Worm (Caenorhabditis elegans): Measurements from ENCODE around the gene clec-185.

clec-185 gene

DNA sequence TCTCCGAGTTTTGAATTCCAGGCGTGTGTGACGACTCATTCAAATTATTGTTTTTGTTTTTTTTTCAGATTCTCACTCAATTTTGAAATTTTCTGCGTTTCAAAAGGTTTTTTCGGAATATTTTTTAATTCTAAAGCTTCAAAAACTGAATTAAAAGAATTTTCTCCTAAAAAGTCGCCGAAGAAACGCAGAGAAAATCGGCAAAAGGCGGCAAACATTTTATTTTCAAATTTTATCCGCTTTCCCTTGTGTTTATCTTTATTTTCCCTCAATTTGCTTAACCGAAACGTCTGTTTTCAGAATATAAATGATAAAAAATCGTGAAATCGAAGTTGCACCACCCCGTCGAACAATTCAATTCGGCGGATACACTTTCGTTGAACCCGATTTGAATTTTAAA lies 52.0 kb downstream of the clec-185 start, which contains the start of gene him-6:
TSS of gene him-6 (plus strand) at position 301 of the 400 bp plus-strand sequence.
- TF ChIP-seq M03D4.4 (tag; optimal IDR thresholded peaks at IDR 0.05) (no peak), pha-4 (tag; optimal IDR thresholded peaks at IDR 0.05) (no peak), nhr-76 (tag; optimal IDR thresholded peaks at IDR 0.05) (no peak), mls-2 (tag; optimal IDR thresholded peaks at IDR 0.05) (no peak), nhr-237 (tag; optimal IDR thresholded peaks at IDR 0.05) (no peak), sem-2 (GFP tag; optimal IDR thresholded peaks at IDR 0.05) (no peak), ceh-83 (GFP tag; optimal IDR thresholded peaks at IDR 0.05) (no peak), ceh-43 (GFP tag; optimal IDR thresholded peaks at IDR 0.05) (no peak), unc-39 (tag; optimal IDR thresholded peaks at IDR 0.05) (no peak), snpc-4 (tag; optimal IDR thresholded peaks at IDR 0.05) (no peak), drap-1 (GFP tag; optimal IDR thresholded peaks at IDR 0.05) (no peak), cnd-1 (tag; optimal IDR thresholded peaks at IDR 0.05) (no peak), lin-32 (GFP tag; optimal IDR thresholded peaks at IDR 0.05) (no peak), bed-3 (GFP tag; optimal IDR thresholded peaks at IDR 0.05) (no peak), unc-120 (tag; optimal IDR thresholded peaks at IDR 0.05; ENCODE audit: poor library complexity, severe bottlenecking) (no peak), hlh-1 (tag; optimal IDR thresholded peaks at IDR 0.05) (no peak), mab-5 (tag; optimal IDR thresholded peaks at IDR 0.05) (no peak), ham-2 (GFP tag; optimal IDR thresholded peaks at IDR 0.05) (no peak), lsy-2 (tag; optimal IDR thresholded peaks at IDR 0.05) (no peak), unc-62 (GFP tag; optimal IDR thresholded peaks at IDR 0.05) (no peak)

Measured in whole organism, mixed stage, embryonic.